Fruit fly (Drosophila melanogaster) Kc167 (cell line): Measurements from ENCODE around the gene slmo.

Source experiments
- h ChIP-seq: fragments of >200 bp; optimal IDR thresholded peaks from 3 replicates; lab custom pipeline; 2018; ENCODE audit warnings: missing external identifiers
- psq ChIP-seq: fragments of >200 bp; optimal IDR thresholded peaks from 2 replicates; lab custom pipeline; 2017; ENCODE audit warnings: missing external identifiers

DNA sequence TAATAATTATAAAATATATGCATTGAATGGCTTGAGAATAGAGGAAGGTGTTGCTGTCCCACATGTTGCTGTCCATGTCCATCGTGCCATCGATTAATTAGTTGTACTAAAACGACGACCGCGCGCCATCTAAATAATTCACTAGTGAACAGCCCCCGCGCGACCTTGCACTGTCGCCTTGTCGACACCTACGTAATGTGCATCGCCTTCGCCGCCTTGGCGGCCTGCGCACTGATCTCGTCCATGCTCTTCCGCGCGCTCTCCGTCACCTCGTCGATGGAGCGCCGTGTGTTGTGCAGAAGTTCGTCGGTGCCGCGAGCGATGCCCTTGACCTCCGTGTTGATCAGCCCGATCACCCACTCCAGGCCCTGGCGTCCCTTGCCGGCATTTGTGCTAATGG is 1.6 kb downstream of the slmo start:
- no peak for TF ChIP-seq psq (lab: Kevin White, UChicago)
- TF ChIP-seq h (lab: Kevin White, UChicago): no peak
